Worm (Caenorhabditis elegans): ENCODE measurements around the gene F31F4.17.

DNA sequence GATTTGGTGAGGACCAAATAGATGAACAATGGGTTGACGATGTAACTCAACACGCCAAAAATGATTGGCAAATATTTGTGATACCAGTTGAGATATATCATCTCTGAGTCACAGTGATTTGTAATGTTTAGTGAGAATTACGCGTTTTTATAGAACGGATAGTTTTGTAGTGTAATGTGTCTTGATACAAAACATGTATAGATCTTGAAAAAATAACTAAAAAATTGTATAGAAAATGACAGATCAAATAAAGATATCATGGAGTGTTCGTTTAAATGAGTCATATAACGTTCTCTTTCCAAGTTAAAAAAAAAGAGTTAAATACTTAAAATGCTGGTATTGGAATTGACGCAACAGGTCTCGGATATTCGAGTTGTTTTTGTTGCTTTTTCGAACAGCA, 5.7 kb downstream of the F31F4.17 start, which contains the start of gene srj-6:
- TF ChIP-seq F57C9.4 (tag; optimal IDR thresholded peaks at IDR 0.05) (no peak), tbx-9 (tag; optimal IDR thresholded peaks at IDR 0.05; ENCODE audit: borderline replicate concordance) (no peak), rcor-1 (GFP tag; IDR thresholded peaks at IDR 0.05) (no peak), tbp1 (GFP tag; optimal IDR thresholded peaks at IDR 0.05) (no peak), ama-1 (optimal IDR thresholded peaks at IDR 0.05) (no peak), ama-1 (GFP tag; optimal IDR thresholded peaks at IDR 0.05) (no peak), nhr-80 (tag; optimal IDR thresholded peaks at IDR 0.05) (no peak), unc-130 (GFP tag; optimal IDR thresholded peaks at IDR 0.05) (no peak)
